Worm (Caenorhabditis elegans): ENCODE measurements around the gene cdgs-1.
A peak's percentile ranks its signal among the peaks of the same experiment; 100 is the strongest.

DNA sequence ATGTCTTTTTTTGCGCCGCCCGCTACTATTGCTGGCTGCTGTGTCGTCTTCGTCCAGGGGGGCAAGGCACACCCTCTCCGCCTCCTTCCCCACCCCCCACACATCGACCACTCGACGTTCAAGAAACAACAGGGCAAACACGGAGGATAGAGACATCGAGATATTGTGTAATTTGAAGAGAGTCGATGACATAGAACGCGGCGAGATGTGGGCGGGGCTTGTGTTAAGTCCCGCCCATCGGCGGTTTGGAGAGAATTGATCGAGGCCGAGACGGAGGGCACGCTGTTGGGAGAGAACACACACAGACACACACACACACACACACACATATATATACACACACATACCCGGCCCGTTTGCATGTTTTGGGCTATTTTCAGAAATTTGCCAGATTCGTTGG lies 30.1 kb upstream of the cdgs-1 start:
- TF ChIP-seq dao-5 (tag; optimal IDR thresholded peaks at IDR 0.05), result peak; percentile 69
- TF ChIP-seq him-1 (tag; optimal IDR thresholded peaks at IDR 0.05), result peak; percentile 71
- TF ChIP-seq W03F9.2 (tag; optimal IDR thresholded peaks at IDR 0.05), result peak; percentile 5
